Fruit fly (Drosophila melanogaster): ENCODE measurements around the gene mus201.

dm6 chr2L:8394180-8394579 is 43.8 kb upstream of the mus201 start, which contains the start of gene lectin-29Ca:
- TF ChIP-seq Dll (optimal IDR thresholded peaks at IDR 0.05) (no peak), usp (GFP tag; optimal IDR thresholded peaks at IDR 0.05) (no peak), psq (optimal IDR thresholded peaks at IDR 0.05) (no peak), CG8478 (optimal IDR thresholded peaks at IDR 0.05) (no peak), EcR (GFP tag; optimal IDR thresholded peaks at IDR 0.05) (no peak), pan (optimal IDR thresholded peaks at IDR 0.05) (no peak)
